Worm (Caenorhabditis elegans) whole organism, late embryonic: ENCODE results near the gene C25E10.13.

Experiments used
- C08G9.2 ChIP-seq: sonication (generic microtip); optimal IDR thresholded peaks from 2 replicates; lab custom pipeline; 2016; ENCODE audit warnings: mild to moderate bottlenecking, missing genetic modification characterization, moderate library complexity, missing compliant biosample characterization
- K09A11.1 ChIP-seq: sonication (generic microtip); optimal IDR thresholded peaks from 2 replicates; lab custom pipeline; 2017; ENCODE audit warnings: antibody characterized with exemption, mild to moderate bottlenecking, missing genetic modification characterization, missing compliant biosample characterization; ENCODE audit not compliant: insufficient read depth
- T23F11.4 ChIP-seq: fragments of 200-800 bp; sonication (Bioruptor generic); optimal IDR thresholded peaks from 2 replicates; lab custom pipeline; 2018; ENCODE audit warnings: mild to moderate bottlenecking, missing genetic modification characterization, missing compliant biosample characterization
- Y22D7AL.16 ChIP-seq: sonication (generic microtip); optimal IDR thresholded peaks from 2 replicates; lab custom pipeline; 2016; ENCODE audit warnings: missing genetic modification characterization, missing compliant biosample characterization
- ceh-18 ChIP-seq: sonication (generic microtip); optimal IDR thresholded peaks from 2 replicates; lab custom pipeline; 2016; ENCODE audit warnings: missing genetic modification characterization, missing compliant biosample characterization
- ceh-2 ChIP-seq: sonication (generic microtip); optimal IDR thresholded peaks from 2 replicates; lab custom pipeline; 2016; ENCODE audit warnings: missing genotype, missing genetic modification characterization, missing compliant biosample characterization
- ceh-22 ChIP-seq: sonication (generic microtip); optimal IDR thresholded peaks from 2 replicates; lab custom pipeline; 2017; ENCODE audit warnings: missing biosample characterization, missing genetic modification characterization
- ceh-24 ChIP-seq: sonication (generic microtip); optimal IDR thresholded peaks from 2 replicates; lab custom pipeline; 2016; ENCODE audit warnings: mild to moderate bottlenecking, missing genetic modification characterization, missing compliant biosample characterization
- ceh-31 ChIP-seq: sonication (generic microtip); optimal IDR thresholded peaks from 2 replicates; lab custom pipeline; 2016; ENCODE audit warnings: missing genetic modification characterization, missing compliant biosample characterization
- ceh-45 ChIP-seq: fragments of 200-800 bp; sonication (Bioruptor generic); IDR thresholded peaks from 2 replicates; pipeline ENCODE4 v1.3.6; 2022; ENCODE audit warnings: missing genetic modification reagents, missing genetic modification characterization, missing compliant biosample characterization
- ceh-6 ChIP-seq: fragments of 200-800 bp; sonication (Bioruptor generic); optimal IDR thresholded peaks from 2 replicates; lab custom pipeline; 2018; ENCODE audit warnings: mild to moderate bottlenecking, missing genetic modification characterization, missing compliant biosample characterization
- che-1 ChIP-seq: sonication (generic microtip); optimal IDR thresholded peaks from 2 replicates; lab custom pipeline; 2016; ENCODE audit warnings: mild to moderate bottlenecking, missing genetic modification characterization, missing compliant biosample characterization
- dmd-4 ChIP-seq: sonication (generic microtip); optimal IDR thresholded peaks from 2 replicates; lab custom pipeline; 2016; ENCODE audit warnings: borderline replicate concordance, missing genetic modification characterization, missing compliant biosample characterization
- dve-1 ChIP-seq: sonication (generic microtip); optimal IDR thresholded peaks from 2 replicates; lab custom pipeline; 2017; ENCODE audit warnings: antibody characterized with exemption, mild to moderate bottlenecking, missing genetic modification characterization, missing compliant biosample characterization
- elt-4 ChIP-seq: sonication (generic microtip); optimal IDR thresholded peaks from 2 replicates; lab custom pipeline; 2016; ENCODE audit warnings: missing genetic modification characterization, missing compliant biosample characterization
- ets-4 ChIP-seq: sonication (generic microtip); optimal IDR thresholded peaks from 2 replicates; lab custom pipeline; 2016; ENCODE audit warnings: missing genetic modification characterization, missing compliant biosample characterization
- eyg-1 ChIP-seq: sonication (generic microtip); optimal IDR thresholded peaks from 2 replicates; lab custom pipeline; 2016; ENCODE audit warnings: missing genotype, missing genetic modification characterization, missing compliant biosample characterization
- fax-1 ChIP-seq: sonication (generic microtip); optimal IDR thresholded peaks from 2 replicates; lab custom pipeline; 2016; ENCODE audit warnings: missing genotype, missing genetic modification characterization, missing compliant biosample characterization
- fkh-10 ChIP-seq: fragments of 150-350 bp; optimal IDR thresholded peaks from 2 replicates; lab custom pipeline; 2014; ENCODE audit warnings: missing biosample characterization, missing genetic modification reagents, missing genetic modification characterization
- fkh-6 ChIP-seq: sonication (generic microtip); optimal IDR thresholded peaks from 2 replicates; lab custom pipeline; 2016; ENCODE audit warnings: missing genetic modification characterization, missing compliant biosample characterization
- hlh-13 ChIP-seq: fragments of 200-800 bp; sonication (Bioruptor generic); optimal IDR thresholded peaks from 2 replicates; lab custom pipeline; 2018; ENCODE audit warnings: mild to moderate bottlenecking, missing genetic modification characterization, missing compliant biosample characterization
- hlh-15 ChIP-seq: sonication (generic microtip); optimal IDR thresholded peaks from 2 replicates; lab custom pipeline; 2016; ENCODE audit warnings: missing genetic modification characterization, missing compliant biosample characterization
- hlh-6 ChIP-seq: sonication (generic microtip); optimal IDR thresholded peaks from 2 replicates; lab custom pipeline; 2016; ENCODE audit warnings: missing genotype, missing genetic modification characterization, missing compliant biosample characterization
- hlh-8 ChIP-seq: sonication (generic microtip); optimal IDR thresholded peaks from 2 replicates; lab custom pipeline; 2016; ENCODE audit warnings: missing genotype, missing genetic modification characterization, missing compliant biosample characterization
- lin-11 ChIP-seq: fragments of 200-800 bp; sonication (Bioruptor generic); optimal IDR thresholded peaks from 2 replicates; lab custom pipeline; 2018; ENCODE audit warnings: mild to moderate bottlenecking, missing genetic modification characterization, missing compliant biosample characterization
- madf-2 ChIP-seq: sonication (generic microtip); optimal IDR thresholded peaks from 2 replicates; lab custom pipeline; 2017; ENCODE audit warnings: missing genetic modification characterization, missing compliant biosample characterization
- mec-3 ChIP-seq: sonication (generic microtip); optimal IDR thresholded peaks from 2 replicates; lab custom pipeline; 2016; ENCODE audit warnings: borderline replicate concordance, missing genetic modification characterization, missing compliant biosample characterization
- npax-4 ChIP-seq: sonication (generic microtip); optimal IDR thresholded peaks from 2 replicates; lab custom pipeline; 2016; ENCODE audit warnings: missing genetic modification characterization, missing compliant biosample characterization
- odd-2 ChIP-seq: sonication (generic microtip); optimal IDR thresholded peaks from 2 replicates; lab custom pipeline; 2017; ENCODE audit warnings: antibody characterized with exemption, mild to moderate bottlenecking, missing genetic modification characterization, missing compliant biosample characterization
- pag-3 ChIP-seq: sonication (generic microtip); optimal IDR thresholded peaks from 2 replicates; lab custom pipeline; 2016; ENCODE audit warnings: missing compliant biosample characterization, missing genetic modification characterization, borderline replicate concordance
- pat-9 ChIP-seq: fragments of 200-800 bp; sonication (Bioruptor generic); optimal IDR thresholded peaks from 2 replicates; lab custom pipeline; 2018; ENCODE audit warnings: mild to moderate bottlenecking, missing genetic modification characterization, moderate library complexity, missing compliant biosample characterization
- pha-2 ChIP-seq: sonication (generic microtip); optimal IDR thresholded peaks from 2 replicates; lab custom pipeline; 2017; ENCODE audit warnings: mild to moderate bottlenecking, missing genetic modification characterization, missing compliant biosample characterization
- pha-4 ChIP-seq: fragments of 150-350 bp; optimal IDR thresholded peaks from 2 replicates; lab custom pipeline; 2018; ENCODE audit warnings: missing biosample characterization, missing genetic modification reagents, missing genetic modification characterization
- pqm-1 ChIP-seq: sonication (generic microtip); optimal IDR thresholded peaks from 2 replicates; lab custom pipeline; 2016; ENCODE audit warnings: missing genetic modification characterization, missing compliant biosample characterization
- ref-2 ChIP-seq: sonication (generic microtip); optimal IDR thresholded peaks from 2 replicates; lab custom pipeline; 2016; ENCODE audit warnings: missing genetic modification characterization, missing compliant biosample characterization
- rnt-1 ChIP-seq: sonication (generic microtip); optimal IDR thresholded peaks from 2 replicates; lab custom pipeline; 2016; ENCODE audit warnings: missing genetic modification characterization, missing compliant biosample characterization
- sdc-2 ChIP-seq: sonication (generic microtip); optimal IDR thresholded peaks from 2 replicates; lab custom pipeline; 2016; ENCODE audit warnings: missing genotype, missing genetic modification characterization, missing compliant biosample characterization
- sox-2 ChIP-seq: fragments of 200-800 bp; sonication (Bioruptor generic); IDR thresholded peaks from 2 replicates; pipeline ENCODE4 v1.3.6; 2022; ENCODE audit warnings: missing genetic modification reagents, missing genetic modification characterization, missing compliant biosample characterization
- sox-4 ChIP-seq: sonication (generic microtip); optimal IDR thresholded peaks from 2 replicates; lab custom pipeline; 2017; ENCODE audit warnings: mild to moderate bottlenecking, missing genetic modification characterization, inconsistent platforms, missing compliant biosample characterization
- syd-9 ChIP-seq: sonication (generic microtip); optimal IDR thresholded peaks from 2 replicates; lab custom pipeline; 2016; ENCODE audit warnings: mild to moderate bottlenecking, missing genetic modification characterization, moderate library complexity, missing compliant biosample characterization
- tbx-7 ChIP-seq: sonication (generic microtip); optimal IDR thresholded peaks from 2 replicates; lab custom pipeline; 2016; ENCODE audit warnings: missing genotype, missing genetic modification characterization, missing compliant biosample characterization
- unc-3 ChIP-seq, 2 experiments: fragments of 200-800 bp in 1 of 2; sonication (Bioruptor generic) in 1 of 2; sonication (generic microtip) in 1 of 2; conservative IDR thresholded peaks in 1 of 2; optimal IDR thresholded peaks in 1 of 2; 2 replicates each; pipeline versions ENCODE4 v1.3.6 to Lab custom; 2016 to 2022; ENCODE audit warnings: missing compliant biosample characterization in 2 of 2, missing genetic modification characterization in 2 of 2, missing genetic modification reagents in 1 of 2
- unc-55 ChIP-seq: sonication (generic microtip); optimal IDR thresholded peaks from 2 replicates; lab custom pipeline; 2017; ENCODE audit warnings: missing biosample characterization, missing genetic modification reagents, missing genetic modification characterization
- zip-5 ChIP-seq: sonication (generic microtip); optimal IDR thresholded peaks from 2 replicates; lab custom pipeline; 2016; ENCODE audit warnings: missing genetic modification characterization, missing compliant biosample characterization

The C25E10.13 gene

ce11 chrV:9063134-9063533 is 3.6 kb downstream of the C25E10.13 start:
- TF ChIP-seq fkh-6 (tag; lab: Kevin White, UChicago) (no peak), pqm-1 (no peak), sox-4 (tag; lab: Kevin White, UChicago) (no peak), Y22D7AL.16 (no peak), hlh-15 (tag; lab: Kevin White, UChicago) (no peak), odd-2 (tag; lab: Kevin White, UChicago) (no peak), ref-2 (tag; lab: Kevin White, UChicago) (no peak), ceh-45 (no peak), ceh-18 (tag; lab: Kevin White, UChicago) (no peak), ceh-6 (GFP tag; lab: Kevin White, UChicago) (no peak), pat-9 (tag; lab: Kevin White, UChicago) (no peak), dve-1 (no peak)

ce11 chrV:9065001-9065400 is 5.5 kb downstream of the C25E10.13 start:
- TF ChIP-seq lin-11: no peak
- TF ChIP-seq elt-4 (tag; lab: Kevin White, UChicago): no peak
- TF ChIP-seq pha-2 (tag; lab: Kevin White, UChicago): no peak
- no peak for TF ChIP-seq dve-1
- TF ChIP-seq hlh-15 (tag; lab: Kevin White, UChicago): no peak
- no peak for TF ChIP-seq T23F11.4 (GFP tag; lab: Kevin White, UChicago)
- TF ChIP-seq dmd-4: no peak
- TF ChIP-seq odd-2 (tag; lab: Kevin White, UChicago): no peak
- no peak for TF ChIP-seq pag-3 (tag; lab: Kevin White, UChicago)
- no peak for TF ChIP-seq hlh-6
- no peak for TF ChIP-seq sdc-2 (tag; lab: Kevin White, UChicago)
- no peak for TF ChIP-seq unc-3 (GFP tag; conservative IDR thresholded peaks at IDR 0.05; lab: Robert Waterston, UW)
- no peak for TF ChIP-seq unc-3 (tag; optimal IDR thresholded peaks at IDR 0.05; lab: Kevin White, UChicago)
- no peak for TF ChIP-seq ceh-2 (tag; lab: Kevin White, UChicago)
- no peak for TF ChIP-seq Y22D7AL.16
- TF ChIP-seq ets-4 (tag; lab: Kevin White, UChicago): no peak
- no peak for TF ChIP-seq ceh-31 (tag; lab: Kevin White, UChicago)

- TF ChIP-seq ceh-6 (GFP tag; lab: Kevin White, UChicago): no peak
- no peak for TF ChIP-seq unc-3 (GFP tag; conservative IDR thresholded peaks at IDR 0.05; lab: Robert Waterston, UW)
- TF ChIP-seq unc-3 (tag; optimal IDR thresholded peaks at IDR 0.05; lab: Kevin White, UChicago): no peak
- TF ChIP-seq che-1 (tag; lab: Kevin White, UChicago): no peak
- TF ChIP-seq hlh-13 (GFP tag; lab: Kevin White, UChicago): no peak
- TF ChIP-seq pha-2 (tag; lab: Kevin White, UChicago): no peak
- no peak for TF ChIP-seq fkh-6 (tag; lab: Kevin White, UChicago)
- TF ChIP-seq lin-11: no peak
- TF ChIP-seq zip-5 (tag; lab: Kevin White, UChicago): no peak
Measured at ce11 chrV:9065915-9066314, 6.4 kb downstream of the C25E10.13 start.

- TF ChIP-seq dmd-4 (no peak), K09A11.1 (no peak), elt-4 (tag; lab: Kevin White, UChicago) (no peak), ceh-22 (tag; lab: Kevin White, UChicago) (no peak), fax-1 (tag; lab: Kevin White, UChicago) (no peak), ets-4 (tag; lab: Kevin White, UChicago) (no peak), eyg-1 (no peak), mec-3 (no peak), hlh-8 (tag; lab: Kevin White, UChicago) (no peak)
Measured at ce11 chrV:9067678-9068077, 8.2 kb downstream of the C25E10.13 start, which contains the start of gene fip-2. Gene fip-2 (plus strand): TSS chrV:9067978.

ce11 chrV:9069680-9070079 is 10.2 kb downstream of the C25E10.13 start, which contains the start of gene T27E4.5:
Gene T27E4.5 (minus strand): TSS chrV:9069780.
- TF ChIP-seq fkh-6 (tag; lab: Kevin White, UChicago) (no peak), pha-4 (tag; lab: Kevin White, UChicago) (no peak), hlh-15 (tag; lab: Kevin White, UChicago) (no peak), sox-2 (GFP tag; lab: Robert Waterston, UW) (no peak), C08G9.2 (no peak), ceh-24 (tag; lab: Kevin White, UChicago) (no peak), fkh-10 (GFP tag; lab: Kevin White, UChicago) (no peak), unc-55 (no peak), tbx-7 (no peak), madf-2 (no peak), mec-3 (no peak), npax-4 (tag; lab: Kevin White, UChicago) (no peak), unc-3 (GFP tag; conservative IDR thresholded peaks at IDR 0.05; lab: Robert Waterston, UW) (no peak), unc-3 (tag; optimal IDR thresholded peaks at IDR 0.05; lab: Kevin White, UChicago) (no peak), syd-9 (tag; lab: Kevin White, UChicago) (no peak), K09A11.1 (no peak), sdc-2 (tag; lab: Kevin White, UChicago) (no peak), rnt-1 (no peak)
